Fruit fly (Drosophila melanogaster) whole organism, embryonic: ENCODE measurements around the gene CG15044.

Experiments used
- Ada2b ChIP-seq: fragments of 200-800 bp; sonication (Bioruptor generic); IDR thresholded peaks from 2 replicates; pipeline ENCODE4 v1.3.6; 2022; ENCODE audit warnings: missing biosample characterization, missing genetic modification characterization
- Atf-2 ChIP-seq: fragments of 200-800 bp; sonication (Bioruptor generic); optimal IDR thresholded peaks from 2 replicates; lab custom pipeline; 2016; ENCODE audit warnings: missing biosample characterization, missing genetic modification characterization
- Awh ChIP-seq: fragments of 200-800 bp; sonication (Bioruptor generic); IDR thresholded peaks from 2 replicates; pipeline ENCODE4, ENCODE4 v1.3.6; 2022; ENCODE audit warnings: missing biosample characterization, missing genetic modification characterization
- CG10267 ChIP-seq: fragments of 200-800 bp; sonication (Bioruptor generic); optimal IDR thresholded peaks from 2 replicates; lab custom pipeline; 2018; ENCODE audit warnings: missing biosample characterization, mild to moderate bottlenecking, missing genetic modification characterization, moderate library complexity
- CG11504 ChIP-seq: fragments of 200-800 bp; sonication (Bioruptor generic); optimal IDR thresholded peaks from 3 replicates; lab custom pipeline; 2019; ENCODE audit warnings: missing biosample characterization, mild to moderate bottlenecking, missing genetic modification characterization, moderate library complexity
- CG11695 ChIP-seq: fragments of 200-800 bp; sonication (Bioruptor generic); IDR thresholded peaks from 3 replicates; pipeline ENCODE4 v1.3.6; 2022; ENCODE audit warnings: missing biosample characterization, missing genetic modification characterization
- CG12071 ChIP-seq: fragments of 200-800 bp; sonication (Bioruptor generic); optimal IDR thresholded peaks from 3 replicates; lab custom pipeline; 2018; ENCODE audit warnings: missing biosample characterization, mild to moderate bottlenecking, missing genetic modification characterization
- CG13424 ChIP-seq: fragments of 200-800 bp; sonication (Bioruptor generic); optimal IDR thresholded peaks from 2 replicates; lab custom pipeline; 2019; ENCODE audit warnings: missing biosample characterization, mild to moderate bottlenecking, missing genetic modification characterization, moderate library complexity
- CG14441 ChIP-seq: fragments of 200-800 bp; sonication (Bioruptor generic); IDR thresholded peaks from 2 replicates; pipeline ENCODE4 v1.3.6; 2022; ENCODE audit warnings: missing biosample characterization, missing genetic modification characterization
- CG1832 ChIP-seq: fragments of 200-800 bp; sonication (Bioruptor generic); optimal IDR thresholded peaks from 2 replicates; lab custom pipeline; 2017; ENCODE audit warnings: missing biosample characterization, mild to moderate bottlenecking, missing genetic modification characterization, inconsistent platforms
- CG2120 ChIP-seq: fragments of 200-800 bp; sonication (Bioruptor generic); optimal IDR thresholded peaks from 3 replicates; lab custom pipeline; 2016; ENCODE audit warnings: missing biosample characterization, missing genetic modification characterization
- CG2712 ChIP-seq: fragments of 200-800 bp; optimal IDR thresholded peaks from 3 replicates; lab custom pipeline; 2019; ENCODE audit warnings: missing biosample characterization, mild to moderate bottlenecking, missing genetic modification characterization, moderate library complexity
- CG2875 ChIP-seq: fragments of 200-800 bp; sonication (Bioruptor generic); optimal IDR thresholded peaks from 2 replicates; lab custom pipeline; 2017; ENCODE audit warnings: missing biosample characterization, mild to moderate bottlenecking, missing genetic modification characterization, missing genetic modification reagents
- CG3065 ChIP-seq: fragments of 200-800 bp; sonication (Bioruptor generic); optimal IDR thresholded peaks from 2 replicates; lab custom pipeline; 2016; ENCODE audit warnings: missing biosample characterization, missing genetic modification characterization
- CG4854 ChIP-seq: fragments of 200-800 bp; sonication (Bioruptor generic); optimal IDR thresholded peaks from 2 replicates; lab custom pipeline; 2016; ENCODE audit warnings: missing biosample characterization, missing genetic modification characterization, inconsistent platforms
- CG6254 ChIP-seq: fragments of 200-800 bp; sonication (Bioruptor generic); optimal IDR thresholded peaks from 3 replicates; lab custom pipeline; 2017; ENCODE audit warnings: mild to moderate bottlenecking, missing biosample characterization, missing genetic modification reagents, missing genetic modification characterization
- CG8924 ChIP-seq: fragments of 200-800 bp; optimal IDR thresholded peaks from 3 replicates; lab custom pipeline; 2019; ENCODE audit warnings: missing biosample characterization, mild to moderate bottlenecking, missing genetic modification characterization, moderate library complexity
- Camta ChIP-seq: fragments of 200-800 bp; sonication (Bioruptor generic); optimal IDR thresholded peaks from 2 replicates; lab custom pipeline; 2016; ENCODE audit warnings: missing biosample characterization, missing genetic modification characterization
- Ets65A ChIP-seq: fragments of 200-800 bp; sonication (Bioruptor generic); peaks from one replicate; lab custom pipeline; 2016; ENCODE audit warnings: missing biosample characterization, missing genetic modification characterization
- HLH54F ChIP-seq: fragments of 200-800 bp; sonication (Bioruptor generic); optimal IDR thresholded peaks from 3 replicates; lab custom pipeline; 2016; ENCODE audit warnings: missing biosample characterization, missing genetic modification characterization
- Hr78 ChIP-seq, 2 experiments: fragments of 200-800 bp in 1 of 2; fragments of >200 bp in 1 of 2; sonication (Bioruptor generic) in 1 of 2; optimal IDR thresholded peaks; 2 replicates each; lab custom pipeline; 2017 to 2019; ENCODE audit warnings: missing biosample characterization in 2 of 2, missing genetic modification characterization in 2 of 2, mild to moderate bottlenecking in 1 of 2, moderate library complexity in 1 of 2
- Mrtf ChIP-seq: fragments of 200-800 bp; sonication (Bioruptor generic); IDR thresholded peaks from 3 replicates; pipeline ENCODE4 v1.3.6; 2022; ENCODE audit warnings: missing biosample characterization, missing genetic modification characterization
- NfI ChIP-seq: fragments of 200-800 bp; sonication (Bioruptor generic); optimal IDR thresholded peaks from 3 replicates; lab custom pipeline; 2018; ENCODE audit warnings: missing biosample characterization, mild to moderate bottlenecking, missing genetic modification characterization, moderate library complexity
- Usf ChIP-seq: fragments of 200-800 bp; sonication (Bioruptor generic); optimal IDR thresholded peaks from 2 replicates; lab custom pipeline; 2017; ENCODE audit warnings: missing genotype, missing biosample characterization, missing genetic modification characterization
- al ChIP-seq: fragments of 200-800 bp; sonication (Bioruptor generic); IDR thresholded peaks from 2 replicates; pipeline ENCODE4 v1.3.6; 2022; ENCODE audit warnings: missing biosample characterization, missing genetic modification characterization
- ara ChIP-seq: fragments of 200-800 bp; sonication (Bioruptor generic); IDR thresholded peaks from 2 replicates; pipeline ENCODE4 v1.3.6; 2022; ENCODE audit warnings: missing biosample characterization, missing genetic modification characterization
- bcd ChIP-seq: fragments of 200-800 bp; sonication (Bioruptor generic); optimal IDR thresholded peaks from 2 replicates; lab custom pipeline; 2017; ENCODE audit warnings: missing biosample characterization, mild to moderate bottlenecking, missing genetic modification characterization
- cas ChIP-seq: fragments of 200-800 bp; sonication (Bioruptor generic); IDR thresholded peaks from 2 replicates; pipeline ENCODE4 v1.3.6; 2022; ENCODE audit warnings: missing biosample characterization, missing genetic modification characterization
- chif ChIP-seq, 2 experiments: fragments of 200-800 bp; sonication (Bioruptor generic); optimal IDR thresholded peaks; 3 replicates each; lab custom pipeline; 2016; ENCODE audit warnings: missing biosample characterization in 2 of 2, missing genetic modification characterization in 2 of 2
- corto ChIP-seq: fragments of 200-800 bp; sonication (Bioruptor generic); optimal IDR thresholded peaks from 2 replicates; lab custom pipeline; 2016; ENCODE audit warnings: missing biosample characterization, mild to moderate bottlenecking, missing genetic modification characterization, moderate library complexity
- cwo ChIP-seq: fragments of 200-800 bp; sonication (Bioruptor generic); optimal IDR thresholded peaks from 3 replicates; lab custom pipeline; 2017; ENCODE audit warnings: missing biosample characterization, missing genetic modification characterization, mild to moderate bottlenecking, moderate library complexity, missing genetic modification reagents
- dan ChIP-seq: fragments of 200-800 bp; sonication (Bioruptor generic); IDR thresholded peaks from 2 replicates; pipeline ENCODE4 v1.3.6; 2022; ENCODE audit warnings: missing biosample characterization, missing genetic modification characterization
- danr ChIP-seq: fragments of 200-800 bp; sonication (Bioruptor generic); IDR thresholded peaks from 2 replicates; pipeline ENCODE4 v1.3.6; 2022; ENCODE audit warnings: missing biosample characterization, missing genetic modification characterization
- dm ChIP-seq: fragments of 200-800 bp; sonication (Bioruptor generic); optimal IDR thresholded peaks from 3 replicates; lab custom pipeline; 2016; ENCODE audit warnings: missing biosample characterization, missing genetic modification characterization
- dysf ChIP-seq: fragments of 200-800 bp; sonication (Bioruptor generic); IDR thresholded peaks from 3 replicates; pipeline ENCODE4 v1.3.6; 2022; ENCODE audit warnings: missing biosample characterization, missing genetic modification characterization
- emc ChIP-seq: fragments of 200-800 bp; sonication (Bioruptor generic); optimal IDR thresholded peaks from 2 replicates; lab custom pipeline; 2016; ENCODE audit warnings: missing biosample characterization, missing genetic modification characterization
- grau ChIP-seq: fragments of 200-800 bp; optimal IDR thresholded peaks from 3 replicates; lab custom pipeline; 2019; ENCODE audit warnings: missing biosample characterization, mild to moderate bottlenecking, missing genetic modification characterization, moderate library complexity
- gsb-n ChIP-seq: fragments of 200-800 bp; sonication (Bioruptor generic); optimal IDR thresholded peaks from 3 replicates; lab custom pipeline; 2018; ENCODE audit warnings: missing biosample characterization, mild to moderate bottlenecking, missing genetic modification characterization
- gt ChIP-seq: fragments of 200-800 bp; sonication (Bioruptor generic); IDR thresholded peaks from 2 replicates; pipeline ENCODE4 v1.3.6; 2022; ENCODE audit warnings: missing biosample characterization, missing genetic modification characterization
- klu ChIP-seq: fragments of 200-800 bp; sonication (Bioruptor generic); IDR thresholded peaks from 2 replicates; pipeline ENCODE4 v1.3.6; 2022; ENCODE audit warnings: missing biosample characterization, missing genetic modification characterization
- mam ChIP-seq: fragments of 200-800 bp; sonication (Bioruptor generic); optimal IDR thresholded peaks from 3 replicates; lab custom pipeline; 2016; ENCODE audit warnings: missing biosample characterization, missing genetic modification characterization
- mirr ChIP-seq: fragments of 200-800 bp; sonication (Bioruptor generic); optimal IDR thresholded peaks from 3 replicates; lab custom pipeline; 2018; ENCODE audit warnings: missing biosample characterization, mild to moderate bottlenecking, missing genetic modification characterization
- nom ChIP-seq: fragments of 200-800 bp; sonication (Bioruptor generic); optimal IDR thresholded peaks from 2 replicates; lab custom pipeline; 2017; ENCODE audit warnings: missing biosample characterization, missing genetic modification characterization, mild to moderate bottlenecking, moderate library complexity, missing genetic modification reagents
- prd ChIP-seq, 3 experiments: fragments of >200 bp in 2 of 3; fragments of 200-800 bp in 1 of 3; sonication (Bioruptor generic) in 1 of 3; optimal IDR thresholded peaks in 2 of 3; IDR thresholded peaks in 1 of 3; 2 replicates in 2 of 3; 3 replicates in 1 of 3; pipeline versions ENCODE4 v1.3.6 to Lab custom; 2017 to 2022; ENCODE audit warnings: missing biosample characterization in 1 of 3, missing genetic modification characterization in 1 of 3
- scrt ChIP-seq: fragments of 200-800 bp; sonication (Bioruptor generic); optimal IDR thresholded peaks from 2 replicates; lab custom pipeline; 2018; ENCODE audit warnings: missing biosample characterization, mild to moderate bottlenecking, missing genetic modification characterization, moderate library complexity
- slbo ChIP-seq: fragments of 200-800 bp; sonication (Bioruptor generic); IDR thresholded peaks from 2 replicates; pipeline ENCODE4 v1.3.6; 2022; ENCODE audit warnings: missing biosample characterization, missing genetic modification characterization
- slp2 ChIP-seq: fragments of 200-800 bp; sonication (Bioruptor generic); optimal IDR thresholded peaks from 2 replicates; lab custom pipeline; 2016; ENCODE audit warnings: missing biosample characterization, missing genetic modification characterization
- tna ChIP-seq: fragments of 200-800 bp; sonication (Bioruptor generic); IDR thresholded peaks from 2 replicates; pipeline ENCODE4 v1.3.6; 2022; ENCODE audit warnings: missing biosample characterization, missing genetic modification characterization; ENCODE audit not compliant: partially characterized antibody
- zen ChIP-seq: fragments of 200-800 bp; sonication (Bioruptor generic); optimal IDR thresholded peaks from 3 replicates; lab custom pipeline; 2018; ENCODE audit warnings: missing biosample characterization, mild to moderate bottlenecking, missing genetic modification characterization, moderate library complexity
- zfh2 ChIP-seq: fragments of 200-800 bp; sonication (Bioruptor generic); optimal IDR thresholded peaks from 2 replicates; lab custom pipeline; 2016; ENCODE audit warnings: missing biosample characterization, missing genetic modification characterization

CG15044 gene

dm6 chrX:18515988-18516541 lies 24.3 kb upstream of the CG15044 start (continued):
- TF ChIP-seq tna (GFP tag; lab: Robert Waterston, UW) (no peak), prd (optimal IDR thresholded peaks at IDR 0.05; lab: Kevin White, UChicago) (no peak), prd (GFP tag; IDR thresholded peaks at IDR 0.05; lab: Robert Waterston, UW) (peak; percentile 57; the same call in 2 of the 3 replicates), scrt (GFP tag; lab: Kevin White, UChicago) (no peak), mam (GFP tag; lab: Kevin White, UChicago) (peak; percentile 49), Usf (no peak), zfh2 (GFP tag; lab: Kevin White, UChicago) (no peak), bcd (no peak), ara (GFP tag; lab: Robert Waterston, UW) (no peak), gt (GFP tag; lab: Robert Waterston, UW) (no peak), CG1832 (GFP tag; lab: Kevin White, UChicago) (peak; percentile 39), nom (GFP tag; lab: Kevin White, UChicago) (no peak), Camta (GFP tag; lab: Kevin White, UChicago) (no peak), dan (no peak), CG13424 (tag; lab: Kevin White, UChicago) (peak; percentile 16), CG8924 (tag; lab: Kevin White, UChicago) (peak; percentile 25), cwo (GFP tag; lab: Kevin White, UChicago) (no peak), CG11504 (peak; percentile 32), grau (tag; lab: Kevin White, UChicago) (peak; percentile 35), gsb-n (tag; lab: Kevin White, UChicago) (peak; percentile 39), Ets65A (GFP tag; lab: Kevin White, UChicago) (peak; percentile 58), CG6254 (no peak), dysf (GFP tag; lab: Robert Waterston, UW) (no peak), CG10267 (tag; lab: Kevin White, UChicago) (peak; percentile 27), zen (tag; lab: Kevin White, UChicago) (no peak), slbo (peak; percentile 45; the same call in 1 of the 2 replicates), al (GFP tag; lab: Robert Waterston, UW) (no peak), corto (GFP tag; lab: Kevin White, UChicago) (no peak), NfI (GFP tag; lab: Kevin White, UChicago) (no peak), CG12071 (GFP tag; lab: Kevin White, UChicago) (no peak), klu (GFP tag; lab: Robert Waterston, UW) (no peak), CG3065 (GFP tag; lab: Kevin White, UChicago) (no peak), dm (GFP tag; lab: Kevin White, UChicago) (no peak), chif (GFP tag; optimal IDR thresholded peaks at IDR 0.05; lab: Kevin White, UChicago) (peak in 1 of 2 experiments; percentile 13), CG4854 (GFP tag; lab: Kevin White, UChicago) (no peak), cas (no peak), Awh (GFP tag; lab: Robert Waterston, UW) (no peak), CG2712 (tag; lab: Kevin White, UChicago) (peak; percentile 31), Ada2b (GFP tag; lab: Robert Waterston, UW) (peak; percentile 22; the same call in 1 of the 2 replicates), CG11695 (GFP tag; lab: Robert Waterston, UW) (no peak), emc (GFP tag; lab: Kevin White, UChicago) (no peak), danr (GFP tag; lab: Robert Waterston, UW) (no peak), HLH54F (GFP tag; lab: Kevin White, UChicago) (peak; percentile 23), Hr78 (GFP tag; optimal IDR thresholded peaks at IDR 0.05; lab: Kevin White, UChicago) (no peak), mirr (no peak), CG2120 (GFP tag; lab: Kevin White, UChicago) (peak; percentile 52), CG14441 (GFP tag; lab: Robert Waterston, UW) (0 out of 2 replicates have a peak, but pooled peaks have one; percentile 27), CG2875 (GFP tag; lab: Kevin White, UChicago) (no peak), Atf-2 (peak; percentile 27), Mrtf (GFP tag; lab: Robert Waterston, UW) (no peak), slp2 (GFP tag; lab: Kevin White, UChicago) (no peak)
